Fruit fly (Drosophila melanogaster): ENCODE data around the gene CG13405.

Gene CG13405

DNA sequence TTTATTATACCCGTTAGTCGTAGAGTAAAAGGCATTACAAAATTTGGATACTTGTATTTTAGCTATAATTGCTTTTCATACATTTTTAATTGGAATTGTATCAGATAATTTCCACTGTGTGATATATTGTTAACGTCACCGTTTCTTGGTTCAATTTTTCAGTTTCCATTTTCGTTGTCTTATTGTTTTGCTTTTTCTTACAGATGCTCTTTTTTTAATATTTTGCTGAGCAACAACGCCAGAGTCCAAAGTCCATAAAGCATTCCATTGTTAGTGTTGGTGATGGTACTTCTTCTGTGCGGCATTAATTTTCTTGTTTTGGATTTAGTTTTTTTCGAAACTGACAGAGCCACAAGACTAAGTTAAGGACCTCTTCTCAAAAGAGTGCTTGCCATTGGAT lies 7.8 kb upstream of the CG13405 start:
- TF ChIP-seq Clk (GFP tag; optimal IDR thresholded peaks at IDR 0.05) (no peak), tj (GFP tag; optimal IDR thresholded peaks at IDR 0.05) (peak; percentile 72), CG1620 (GFP tag; optimal IDR thresholded peaks at IDR 0.05) (no peak)

DNA sequence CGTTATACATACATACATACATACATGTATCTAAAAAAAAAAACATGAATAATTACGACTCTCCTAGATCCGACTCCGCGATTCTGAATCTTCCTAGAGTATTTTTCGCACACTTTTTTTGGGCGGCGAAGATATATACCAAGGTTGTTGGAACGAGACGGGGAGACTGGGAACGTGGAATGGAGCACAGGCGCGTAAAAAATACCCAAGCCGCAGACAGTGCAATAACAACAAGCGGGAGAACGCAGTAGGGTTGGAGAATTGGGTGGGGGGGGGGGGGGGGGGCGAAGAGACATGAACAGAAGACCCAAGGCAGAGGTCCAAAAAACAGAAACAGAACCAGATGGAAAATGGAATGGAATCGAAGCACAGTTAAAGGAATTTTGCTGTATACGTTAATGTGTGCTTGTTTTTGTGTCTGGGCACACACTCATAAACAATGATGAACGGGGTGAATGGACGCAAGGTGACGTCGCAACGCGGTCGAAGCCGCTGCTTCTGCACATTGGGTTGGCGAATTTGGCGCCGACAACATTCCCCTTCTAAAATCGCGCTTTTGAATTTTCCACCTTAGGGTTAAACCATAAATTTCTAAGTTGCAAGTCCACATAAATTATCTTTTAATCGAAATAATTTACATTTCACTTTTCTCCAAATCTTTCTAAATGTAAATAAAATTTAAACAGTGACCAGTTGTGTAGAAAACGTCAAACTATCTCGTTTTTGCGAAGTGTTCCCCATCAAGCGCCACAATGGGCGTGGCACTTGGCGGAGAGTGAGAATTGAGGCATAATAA lies 1.6 kb downstream of the CG13405 start:
- TF ChIP-seq CG1620 (GFP tag; optimal IDR thresholded peaks at IDR 0.05), result no peak
- TF ChIP-seq CG33017 (tag; optimal IDR thresholded peaks at IDR 0.05), result no peak
- TF ChIP-seq Clk (GFP tag; optimal IDR thresholded peaks at IDR 0.05), result no peak
- no peak for TF ChIP-seq CG7101 (tag; optimal IDR thresholded peaks at IDR 0.05)
- TF ChIP-seq CG11617 (GFP tag; optimal IDR thresholded peaks at IDR 0.05), result no peak
- no peak for TF ChIP-seq bab1 (GFP tag; optimal IDR thresholded peaks at IDR 0.05)
- TF ChIP-seq Hr96 (GFP tag; optimal IDR thresholded peaks at IDR 0.05), result no peak
- TF ChIP-seq tj (GFP tag; optimal IDR thresholded peaks at IDR 0.05), result peak; percentile 75
- no peak for TF ChIP-seq cic (GFP tag; optimal IDR thresholded peaks at IDR 0.05)
- TF ChIP-seq CG12768 (GFP tag; optimal IDR thresholded peaks at IDR 0.05), result peak; percentile 6
- TF ChIP-seq Crg-1 (GFP tag; optimal IDR thresholded peaks at IDR 0.05), result no peak
- TF ChIP-seq ovo (GFP tag; optimal IDR thresholded peaks at IDR 0.05), result no peak
- no peak for TF ChIP-seq CG5204 (GFP tag; optimal IDR thresholded peaks at IDR 0.05)
- peak; percentile 28 for TF ChIP-seq pad (GFP tag; optimal IDR thresholded peaks at IDR 0.05)
- no peak for TF ChIP-seq kay (GFP tag; ENCODE audit: borderline replicate concordance)
- no peak for TF ChIP-seq cnc (optimal IDR thresholded peaks at IDR 0.05)
- no peak for TF ChIP-seq toe (GFP tag; optimal IDR thresholded peaks at IDR 0.05)
- TF ChIP-seq Mnt (GFP tag; optimal IDR thresholded peaks at IDR 0.05), result no peak
- TF ChIP-seq CG14711 (tag; optimal IDR thresholded peaks at IDR 0.05), result no peak
- no peak for TF ChIP-seq CG7045 (GFP tag; optimal IDR thresholded peaks at IDR 0.05)

- TF ChIP-seq ovo (GFP tag; optimal IDR thresholded peaks at IDR 0.05) (no peak), CG33017 (tag; optimal IDR thresholded peaks at IDR 0.05) (no peak), CG1620 (GFP tag; optimal IDR thresholded peaks at IDR 0.05) (no peak), CG14711 (tag; optimal IDR thresholded peaks at IDR 0.05) (no peak), Crg-1 (GFP tag; optimal IDR thresholded peaks at IDR 0.05) (no peak), bab1 (GFP tag; optimal IDR thresholded peaks at IDR 0.05) (no peak), Hr96 (GFP tag; optimal IDR thresholded peaks at IDR 0.05) (no peak), CG12768 (GFP tag; optimal IDR thresholded peaks at IDR 0.05) (no peak), cic (GFP tag; optimal IDR thresholded peaks at IDR 0.05) (no peak), pad (GFP tag; optimal IDR thresholded peaks at IDR 0.05) (no peak)
Measured at dm6 chr3L:71247-71646, 3.9 kb downstream of the CG13405 start.

dm6 chr3L:69310-69709 lies 5.8 kb downstream of the CG13405 start:
- TF ChIP-seq CG33017 (tag; optimal IDR thresholded peaks at IDR 0.05) (no peak), CG7101 (tag; optimal IDR thresholded peaks at IDR 0.05) (no peak), toe (GFP tag; optimal IDR thresholded peaks at IDR 0.05) (no peak), kay (GFP tag; ENCODE audit: borderline replicate concordance) (no peak), CG14711 (tag; optimal IDR thresholded peaks at IDR 0.05) (no peak), bab1 (GFP tag; optimal IDR thresholded peaks at IDR 0.05) (no peak), Crg-1 (GFP tag; optimal IDR thresholded peaks at IDR 0.05) (no peak), cic (GFP tag; optimal IDR thresholded peaks at IDR 0.05) (no peak), Hr96 (GFP tag; optimal IDR thresholded peaks at IDR 0.05) (no peak), Mnt (GFP tag; optimal IDR thresholded peaks at IDR 0.05) (no peak), Clk (GFP tag; optimal IDR thresholded peaks at IDR 0.05) (no peak), CG11617 (GFP tag; optimal IDR thresholded peaks at IDR 0.05) (no peak), CG12768 (GFP tag; optimal IDR thresholded peaks at IDR 0.05) (no peak), CG1620 (GFP tag; optimal IDR thresholded peaks at IDR 0.05) (no peak), ovo (GFP tag; optimal IDR thresholded peaks at IDR 0.05) (no peak), CG5204 (GFP tag; optimal IDR thresholded peaks at IDR 0.05) (no peak), CG7045 (GFP tag; optimal IDR thresholded peaks at IDR 0.05) (no peak)

DNA sequence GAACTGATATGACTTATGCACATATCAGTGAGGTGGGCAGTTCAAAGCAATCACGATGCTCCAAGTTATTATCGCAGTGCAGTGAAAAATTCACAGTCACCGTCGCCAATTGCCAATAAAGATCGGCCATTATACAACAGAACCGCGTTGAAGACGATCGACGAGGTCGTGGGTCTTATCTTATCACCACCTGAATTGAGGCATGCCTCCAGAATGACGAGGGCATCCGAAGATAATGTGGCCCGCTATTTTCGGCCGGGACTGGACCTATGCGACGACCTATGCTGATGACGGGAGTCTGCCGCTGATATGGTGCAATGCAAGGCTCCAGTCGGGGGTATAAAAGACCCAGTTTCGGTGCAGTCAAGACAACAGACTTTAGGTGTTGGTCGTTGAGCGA lies 9.1 kb downstream of the CG13405 start, which contains the start of gene Lsp1gamma:
Gene Lsp1gamma, plus strand, starts transcription at position 368 of the 400 bp plus-strand sequence.
- no peak for TF ChIP-seq ovo (GFP tag; optimal IDR thresholded peaks at IDR 0.05)
- no peak for TF ChIP-seq toe (GFP tag; optimal IDR thresholded peaks at IDR 0.05)
- no peak for TF ChIP-seq Clk (GFP tag; optimal IDR thresholded peaks at IDR 0.05)
- no peak for TF ChIP-seq bab1 (GFP tag; optimal IDR thresholded peaks at IDR 0.05)
- no peak for TF ChIP-seq Crg-1 (GFP tag; optimal IDR thresholded peaks at IDR 0.05)
- no peak for TF ChIP-seq CG7045 (GFP tag; optimal IDR thresholded peaks at IDR 0.05)
- no peak for TF ChIP-seq Mnt (GFP tag; optimal IDR thresholded peaks at IDR 0.05)
- no peak for TF ChIP-seq cic (GFP tag; optimal IDR thresholded peaks at IDR 0.05)
- TF ChIP-seq pad (GFP tag; optimal IDR thresholded peaks at IDR 0.05), result no peak
- TF ChIP-seq tj (GFP tag; optimal IDR thresholded peaks at IDR 0.05), result no peak
- no peak for TF ChIP-seq CG1620 (GFP tag; optimal IDR thresholded peaks at IDR 0.05)
- no peak for TF ChIP-seq CG7101 (tag; optimal IDR thresholded peaks at IDR 0.05)
- TF ChIP-seq CG14711 (tag; optimal IDR thresholded peaks at IDR 0.05), result no peak
- no peak for TF ChIP-seq cnc (optimal IDR thresholded peaks at IDR 0.05)
- no peak for TF ChIP-seq kay (GFP tag; ENCODE audit: borderline replicate concordance)
- no peak for TF ChIP-seq CG11617 (GFP tag; optimal IDR thresholded peaks at IDR 0.05)
- TF ChIP-seq CG12768 (GFP tag; optimal IDR thresholded peaks at IDR 0.05), result no peak
- no peak for TF ChIP-seq CG5204 (GFP tag; optimal IDR thresholded peaks at IDR 0.05)

dm6 chr3L:60491-60890 lies 14.6 kb downstream of the CG13405 start:
- no peak for TF ChIP-seq Mnt (GFP tag; optimal IDR thresholded peaks at IDR 0.05)
- no peak for TF ChIP-seq CG7101 (tag; optimal IDR thresholded peaks at IDR 0.05)
- no peak for TF ChIP-seq CG33017 (tag; optimal IDR thresholded peaks at IDR 0.05)
- TF ChIP-seq Crg-1 (GFP tag; optimal IDR thresholded peaks at IDR 0.05), result no peak
- TF ChIP-seq CG7045 (GFP tag; optimal IDR thresholded peaks at IDR 0.05), result no peak
- TF ChIP-seq bab1 (GFP tag; optimal IDR thresholded peaks at IDR 0.05), result no peak
- TF ChIP-seq Clk (GFP tag; optimal IDR thresholded peaks at IDR 0.05), result no peak
- no peak for TF ChIP-seq CG14711 (tag; optimal IDR thresholded peaks at IDR 0.05)
- no peak for TF ChIP-seq ovo (GFP tag; optimal IDR thresholded peaks at IDR 0.05)
- TF ChIP-seq CG5204 (GFP tag; optimal IDR thresholded peaks at IDR 0.05), result no peak
- TF ChIP-seq pad (GFP tag; optimal IDR thresholded peaks at IDR 0.05), result no peak
- TF ChIP-seq CG12768 (GFP tag; optimal IDR thresholded peaks at IDR 0.05), result no peak
- TF ChIP-seq CG11617 (GFP tag; optimal IDR thresholded peaks at IDR 0.05), result no peak
- no peak for TF ChIP-seq kay (GFP tag; ENCODE audit: borderline replicate concordance)
- TF ChIP-seq cic (GFP tag; optimal IDR thresholded peaks at IDR 0.05), result no peak
